Fruit fly (Drosophila melanogaster): ENCODE measurements around the gene CG34012.
A peak's percentile ranks its signal among the peaks of the same experiment; 100 is the strongest.

CG34012 gene

DNA sequence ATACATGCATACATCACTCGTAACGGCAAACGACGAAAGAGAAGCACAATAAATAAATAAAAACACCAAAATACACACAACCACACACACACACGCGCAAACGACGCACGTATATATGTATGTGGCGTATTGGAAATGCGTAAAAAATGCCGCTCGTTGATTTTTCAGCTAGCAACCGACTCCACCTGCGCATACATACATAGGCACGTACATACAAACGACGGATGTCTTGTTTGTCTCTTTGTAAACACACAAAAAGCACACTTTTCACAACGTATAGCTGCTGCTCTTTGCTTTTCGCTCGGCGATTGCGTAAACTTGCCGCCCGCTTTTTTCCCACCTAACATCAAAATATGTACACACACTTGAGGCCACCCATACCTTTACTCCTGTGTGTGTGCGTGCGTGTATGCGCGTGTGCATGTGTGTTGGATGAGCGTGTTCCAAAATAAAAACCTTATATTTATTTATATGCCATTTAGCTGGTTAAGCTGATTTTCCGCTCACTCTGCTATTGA is 10.7 kb upstream of the CG34012 start (continued):
- TF ChIP-seq nerfin-2 (GFP tag; IDR thresholded peaks at IDR 0.05; ENCODE audit: partially characterized antibody), result no peak
- no peak; the same call in 1 of the 2 replicates for TF ChIP-seq amos (GFP tag; IDR thresholded peaks at IDR 0.05; ENCODE audit: partially characterized antibody)
- TF ChIP-seq CG2199 (GFP tag; IDR thresholded peaks at IDR 0.05), result no peak
- peak; percentile 77 for TF ChIP-seq CG15479 (GFP tag; optimal IDR thresholded peaks at IDR 0.05)
- no peak for TF ChIP-seq Rx (GFP tag; IDR thresholded peaks at IDR 0.05)
- TF ChIP-seq ash1 (GFP tag; optimal IDR thresholded peaks at IDR 0.05), result peak; percentile 66
- no peak for TF ChIP-seq ham (GFP tag; IDR thresholded peaks at IDR 0.05)
- peak; percentile 41 for TF ChIP-seq scrt (GFP tag; optimal IDR thresholded peaks at IDR 0.05)
- TF ChIP-seq ranshi (GFP tag; IDR thresholded peaks at IDR 0.05), result no peak
- peak; percentile 57 for TF ChIP-seq CG1233 (GFP tag; optimal IDR thresholded peaks at IDR 0.05)
- no peak for TF ChIP-seq gro (GFP tag; optimal IDR thresholded peaks at IDR 0.05)
- no peak for TF ChIP-seq gfzf (GFP tag; optimal IDR thresholded peaks at IDR 0.05)
- TF ChIP-seq Adf1 (GFP tag; IDR thresholded peaks at IDR 0.05), result no peak; the same call in 1 of the 2 replicates
- TF ChIP-seq ewg (GFP tag; optimal IDR thresholded peaks at IDR 0.05), result peak; percentile 64
- TF ChIP-seq esg (GFP tag; conservative IDR thresholded peaks at IDR 0.05), result no peak
- TF ChIP-seq sens-2 (GFP tag; IDR thresholded peaks at IDR 0.05), result no peak
- TF ChIP-seq Bdp1 (GFP tag; optimal IDR thresholded peaks at IDR 0.05), result no peak
- TF ChIP-seq fd102C (GFP tag; optimal IDR thresholded peaks at IDR 0.05), result no peak
- TF ChIP-seq CG17328 (GFP tag; IDR thresholded peaks at IDR 0.05), result 0 out of 2 replicates have a peak, but pooled peaks have one; percentile 20
- TF ChIP-seq usp (GFP tag; optimal IDR thresholded peaks at IDR 0.05), result no peak
- no peak for TF ChIP-seq CG2712 (tag; optimal IDR thresholded peaks at IDR 0.05)
- TF ChIP-seq sc (optimal IDR thresholded peaks at IDR 0.05), result no peak
- TF ChIP-seq sc (GFP tag; optimal IDR thresholded peaks at IDR 0.05), result peak; percentile 42
- TF ChIP-seq H2.0 (GFP tag; IDR thresholded peaks at IDR 0.05), result no peak
- no peak for TF ChIP-seq jigr1 (GFP tag; IDR thresholded peaks at IDR 0.05)
- no peak for TF ChIP-seq Hr3 (GFP tag; optimal IDR thresholded peaks at IDR 0.05)
- peak; percentile 46 for TF ChIP-seq MTF-1 (GFP tag; optimal IDR thresholded peaks at IDR 0.05; ENCODE audit: borderline replicate concordance)
- peak; percentile 54 for TF ChIP-seq B-H2 (GFP tag; optimal IDR thresholded peaks at IDR 0.05)
- TF ChIP-seq CTCF (GFP tag; optimal IDR thresholded peaks at IDR 0.05), result no peak
- no peak for TF ChIP-seq BEAF-32 (GFP tag; optimal IDR thresholded peaks at IDR 0.05)
- peak; percentile 83 for TF ChIP-seq lab (GFP tag; optimal IDR thresholded peaks at IDR 0.05)
- TF ChIP-seq Tbp (GFP tag; optimal IDR thresholded peaks at IDR 0.05), result no peak
- TF ChIP-seq ken (GFP tag; IDR thresholded peaks at IDR 0.05), result no peak
- TF ChIP-seq CG3847 (GFP tag; IDR thresholded peaks at IDR 0.05), result no peak; the same call in 1 of the 2 replicates
- TF ChIP-seq CG10431 (GFP tag; optimal IDR thresholded peaks at IDR 0.05), result peak; percentile 40
- TF ChIP-seq gt (GFP tag; IDR thresholded peaks at IDR 0.05), result no peak
- TF ChIP-seq zen (tag; optimal IDR thresholded peaks at IDR 0.05), result no peak
- no peak for TF ChIP-seq Hmx (GFP tag; optimal IDR thresholded peaks at IDR 0.05)
- TF ChIP-seq phol (tag; optimal IDR thresholded peaks at IDR 0.05), result no peak
- peak; percentile 64 for TF ChIP-seq CG6683 (GFP tag; optimal IDR thresholded peaks at IDR 0.05)
- no peak for TF ChIP-seq Camta (GFP tag; optimal IDR thresholded peaks at IDR 0.05)
- TF ChIP-seq Spps (tag; optimal IDR thresholded peaks at IDR 0.05), result no peak
- no peak for TF ChIP-seq Myb (GFP tag; optimal IDR thresholded peaks at IDR 0.05)
- TF ChIP-seq nerfin-1 (tag; optimal IDR thresholded peaks at IDR 0.05), result peak; percentile 83
- no peak for TF ChIP-seq CG7556 (GFP tag; optimal IDR thresholded peaks at IDR 0.05)
- no peak for TF ChIP-seq NfI (GFP tag; optimal IDR thresholded peaks at IDR 0.05)
- TF ChIP-seq hb (GFP tag; IDR thresholded peaks at IDR 0.05; ENCODE audit: partially characterized antibody), result no peak
- peak; percentile 5 for TF ChIP-seq unpg (GFP tag; optimal IDR thresholded peaks at IDR 0.05)
- TF ChIP-seq toy (GFP tag; IDR thresholded peaks at IDR 0.05), result no peak
- TF ChIP-seq CG6854 (GFP tag; optimal IDR thresholded peaks at IDR 0.05), result peak; percentile 47
- TF ChIP-seq Asciz (GFP tag; optimal IDR thresholded peaks at IDR 0.05), result peak; percentile 20
- no peak for TF ChIP-seq CG10366 (GFP tag; IDR thresholded peaks at IDR 0.05)
